Fruit fly (Drosophila melanogaster): ENCODE results near the gene CG2116.

The CG2116 gene

DNA sequence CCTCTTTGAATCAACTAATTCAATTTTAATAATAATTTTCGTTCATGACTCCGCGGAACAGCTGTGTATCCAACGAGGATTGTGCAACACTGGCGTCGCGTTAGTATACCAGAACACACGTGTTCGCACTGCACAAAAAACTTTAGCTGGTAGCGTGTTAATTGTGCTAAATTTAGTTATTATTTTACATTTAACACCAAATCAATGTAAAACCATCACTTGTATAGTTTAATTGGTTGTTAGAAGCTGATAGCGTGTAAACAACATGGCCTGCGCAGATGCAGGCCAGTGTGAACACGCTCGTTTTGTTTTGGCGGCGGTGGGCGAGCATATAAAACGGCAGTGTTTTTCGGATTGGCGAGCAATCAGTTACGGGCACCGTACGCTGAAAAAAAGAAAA is 27.7 kb downstream of the CG2116 start, which contains the start of the genes Traf6 and GIIIspla2 (continued):
- TF ChIP-seq nmo (GFP tag; optimal IDR thresholded peaks at IDR 0.05) (peak; percentile 83), sob (GFP tag; IDR thresholded peaks at IDR 0.05) (peak; percentile 85), nerfin-2 (GFP tag; IDR thresholded peaks at IDR 0.05; ENCODE audit: partially characterized antibody) (no peak), row (GFP tag; IDR thresholded peaks at IDR 0.05) (peak; percentile 93), Fer3 (tag; optimal IDR thresholded peaks at IDR 0.05) (peak; percentile 70), CG16863 (GFP tag; optimal IDR thresholded peaks at IDR 0.05) (peak; percentile 43), Ravus (GFP tag; IDR thresholded peaks at IDR 0.05) (peak; percentile 7; the same call in 1 of the 2 replicates), Eip74EF (GFP tag; optimal IDR thresholded peaks at IDR 0.05) (no peak), zf30C (GFP tag; optimal IDR thresholded peaks at IDR 0.05) (no peak), CG14050 (GFP tag; IDR thresholded peaks at IDR 0.05) (peak; percentile 72), CG1233 (GFP tag; optimal IDR thresholded peaks at IDR 0.05) (peak; percentile 70), Nf-YB (GFP tag; optimal IDR thresholded peaks at IDR 0.05) (peak; percentile 46), oc (tag; optimal IDR thresholded peaks at IDR 0.05) (no peak), gro (GFP tag; optimal IDR thresholded peaks at IDR 0.05) (peak; percentile 51), Camta (GFP tag; optimal IDR thresholded peaks at IDR 0.05) (peak; percentile 63), CG18476 (GFP tag; optimal IDR thresholded peaks at IDR 0.05) (peak; percentile 79), CTCF (GFP tag; optimal IDR thresholded peaks at IDR 0.05) (peak; percentile 20), disco-r (GFP tag; optimal IDR thresholded peaks at IDR 0.05) (peak; percentile 31), lmd (GFP tag; IDR thresholded peaks at IDR 0.05) (peak; percentile 82), ewg (GFP tag; optimal IDR thresholded peaks at IDR 0.05) (peak; percentile 75), CG7786 (GFP tag; optimal IDR thresholded peaks at IDR 0.05) (peak; percentile 72), dan (GFP tag; IDR thresholded peaks at IDR 0.05) (no peak), fd64A (GFP tag; optimal IDR thresholded peaks at IDR 0.05) (peak; percentile 33), CkIIα-i1 (GFP tag; IDR thresholded peaks at IDR 0.05) (no peak), CG14667 (GFP tag; IDR thresholded peaks at IDR 0.05) (peak; percentile 66), CG2116 (GFP tag; optimal IDR thresholded peaks at IDR 0.05) (peak; percentile 59), CG10959 (GFP tag; IDR thresholded peaks at IDR 0.05) (peak; percentile 63), mirr (GFP tag; optimal IDR thresholded peaks at IDR 0.05) (peak; percentile 66), Rx (GFP tag; IDR thresholded peaks at IDR 0.05) (peak; percentile 71), CG14965 (GFP tag; optimal IDR thresholded peaks at IDR 0.05; ENCODE audit: borderline replicate concordance) (no peak), CG7556 (GFP tag; optimal IDR thresholded peaks at IDR 0.05) (peak; percentile 63), wdn (GFP tag; IDR thresholded peaks at IDR 0.05) (peak; percentile 59; the same call in 1 of the 2 replicates), CG7963 (GFP tag; IDR thresholded peaks at IDR 0.05; ENCODE audit: partially characterized antibody) (no peak), CG1832 (GFP tag; optimal IDR thresholded peaks at IDR 0.05) (no peak), Oli (tag; optimal IDR thresholded peaks at IDR 0.05) (peak; percentile 70), CG7372 (GFP tag; IDR thresholded peaks at IDR 0.05) (peak; percentile 78), Sin3A (optimal IDR thresholded peaks at IDR 0.05) (peak; percentile 75), B-H1 (GFP tag; IDR thresholded peaks at IDR 0.05) (peak; percentile 59), CG4854 (GFP tag; optimal IDR thresholded peaks at IDR 0.05) (peak; percentile 46), CG32772 (GFP tag; IDR thresholded peaks at IDR 0.05) (peak; percentile 61), CG6272 (GFP tag; IDR thresholded peaks at IDR 0.05) (peak; percentile 67), tll (GFP tag; optimal IDR thresholded peaks at IDR 0.05) (no peak), Hmx (GFP tag; optimal IDR thresholded peaks at IDR 0.05) (no peak), gsb (GFP tag; IDR thresholded peaks at IDR 0.05) (peak; percentile 57; the same call in 1 of the 2 replicates), CG14710 (tag; optimal IDR thresholded peaks at IDR 0.05) (peak; percentile 84), Hr78 (GFP tag; optimal IDR thresholded peaks at IDR 0.05) (no peak), Spps (tag; optimal IDR thresholded peaks at IDR 0.05) (peak; percentile 32), ato (GFP tag; IDR thresholded peaks at IDR 0.05; ENCODE audit: partially characterized antibody) (no peak), insv (GFP tag; optimal IDR thresholded peaks at IDR 0.05) (peak in 1 of 2 experiments; percentile 56), emc (GFP tag; optimal IDR thresholded peaks at IDR 0.05) (peak; percentile 21), CG13424 (tag; optimal IDR thresholded peaks at IDR 0.05) (peak; percentile 83)
